Worm (Caenorhabditis elegans) whole organism, midembryonic: ENCODE results near the gene Y46E12BL.2.

Experiments
- T22C8.4 ChIP-seq: fragments of 200-800 bp; sonication (Bioruptor generic); IDR thresholded peaks from 2 replicates; pipeline ENCODE4 v1.3.6; 2022; ENCODE audit warnings: missing genetic modification characterization, missing compliant biosample characterization
- cog-1 ChIP-seq: sonication (generic microtip); optimal IDR thresholded peaks from 2 replicates; lab custom pipeline; 2016; ENCODE audit warnings: missing genetic modification characterization, missing compliant biosample characterization
- flt-1 ChIP-seq: fragments of 200-800 bp; sonication (Bioruptor generic); IDR thresholded peaks from 2 replicates; pipeline ENCODE4 v1.3.6; 2022; ENCODE audit warnings: missing genetic modification characterization, missing compliant biosample characterization
- klf-2 ChIP-seq: fragments of 200-800 bp; sonication (Bioruptor generic); conservative IDR thresholded peaks from 2 replicates; pipeline ENCODE4 v1.3.6; 2022; ENCODE audit warnings: missing genetic modification reagents, missing genetic modification characterization, missing compliant biosample characterization
- med-1 ChIP-seq: sonication (generic microtip); optimal IDR thresholded peaks from 2 replicates; lab custom pipeline; 2017; ENCODE audit warnings: missing genetic modification characterization, mild to moderate bottlenecking, missing compliant biosample characterization, antibody characterized with exemption, missing genetic modification reagents; ENCODE audit not compliant: insufficient read depth
- ref-1 ChIP-seq: fragments of 200-800 bp; sonication (Bioruptor generic); conservative IDR thresholded peaks from 2 replicates; pipeline ENCODE4 v1.3.6; 2022; ENCODE audit warnings: missing genetic modification reagents, missing genetic modification characterization, missing compliant biosample characterization
- tab-1 ChIP-seq: fragments of 200-800 bp; sonication (Bioruptor generic); IDR thresholded peaks from 2 replicates; pipeline ENCODE4 v1.3.6; 2022; ENCODE audit warnings: missing genetic modification characterization, missing compliant biosample characterization
- ztf-23 ChIP-seq: fragments of 200-800 bp; sonication (Bioruptor generic); IDR thresholded peaks from 2 replicates; pipeline ENCODE4 v1.3.6; 2022; ENCODE audit warnings: missing genetic modification reagents, missing genetic modification characterization, missing compliant biosample characterization
- ztf-29 ChIP-seq: fragments of 200-800 bp; sonication (Bioruptor generic); IDR thresholded peaks from 2 replicates; pipeline ENCODE4 v1.3.6; 2022; ENCODE audit warnings: missing genetic modification reagents, missing genetic modification characterization, missing compliant biosample characterization

DNA sequence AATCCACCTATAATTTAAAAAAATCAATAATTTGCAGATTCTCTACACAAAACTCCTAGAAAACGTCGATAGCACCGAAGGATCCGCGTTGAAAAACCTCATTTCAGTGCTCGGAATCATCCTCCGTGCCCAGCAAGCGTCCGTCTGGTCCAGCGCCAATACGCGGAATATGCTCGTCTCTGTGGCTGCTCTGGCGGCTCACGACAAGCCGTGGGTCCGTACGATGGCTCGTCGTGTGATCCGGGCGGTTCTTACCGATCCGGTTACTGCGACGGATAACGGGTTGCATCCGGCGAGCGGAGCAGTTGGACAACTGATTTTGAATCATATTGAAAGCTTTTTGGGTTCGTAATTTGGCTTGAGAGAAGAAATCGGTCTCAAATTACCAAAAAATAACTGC lies 2.9 kb downstream of the Y46E12BL.2 start:
- TF ChIP-seq ztf-29 (no peak), klf-2 (GFP tag; lab: Robert Waterston, UW) (no peak), cog-1 (tag; lab: Kevin White, UChicago) (no peak), tab-1 (GFP tag; lab: Robert Waterston, UW) (no peak), ref-1 (no peak), med-1 (no peak), flt-1 (GFP tag; lab: Robert Waterston, UW) (no peak), ztf-23 (GFP tag; lab: Robert Waterston, UW) (no peak), T22C8.4 (peak; percentile 16; the same call in 1 of the 2 replicates)
